Fruit fly (Drosophila melanogaster): ENCODE results near the gene TotC.

DNA sequence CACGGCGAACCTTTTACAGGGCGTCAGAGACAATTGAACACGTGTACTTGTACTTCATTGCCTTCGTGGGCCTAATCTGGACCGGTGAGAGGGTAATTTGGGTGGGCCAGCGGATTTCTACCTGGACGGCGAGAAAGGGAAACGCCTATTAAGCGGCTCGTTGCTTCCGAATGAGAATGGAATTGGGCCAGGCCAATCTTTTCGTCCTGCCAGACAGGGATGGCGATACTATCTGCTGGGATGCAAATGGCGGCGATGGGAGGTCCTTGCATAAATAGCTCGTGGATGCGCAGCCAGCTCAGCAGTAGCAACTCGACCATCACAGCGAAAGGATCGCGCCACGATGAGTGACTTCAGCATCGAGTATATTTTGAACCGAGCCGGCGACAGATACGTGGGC, 26.0 kb upstream of the TotC start, which contains the start of gene CG15696:
- no peak for TF ChIP-seq CG10348 (GFP tag; IDR thresholded peaks at IDR 0.05)
- no peak for TF ChIP-seq Snoo (tag; optimal IDR thresholded peaks at IDR 0.05)
- no peak for TF ChIP-seq Pif1A (GFP tag; optimal IDR thresholded peaks at IDR 0.05)
- TF ChIP-seq CG4496 (GFP tag; IDR thresholded peaks at IDR 0.05): no peak
- no peak for TF ChIP-seq D1 (tag; optimal IDR thresholded peaks at IDR 0.05)
- no peak for TF ChIP-seq CG14655 (GFP tag; optimal IDR thresholded peaks at IDR 0.05)
- TF ChIP-seq CG15710 (tag; optimal IDR thresholded peaks at IDR 0.05): no peak
- TF ChIP-seq EcR (GFP tag; optimal IDR thresholded peaks at IDR 0.05): no peak
- no peak for TF ChIP-seq CG17806 (tag; optimal IDR thresholded peaks at IDR 0.05)
- TF ChIP-seq CG8301 (tag; optimal IDR thresholded peaks at IDR 0.05): no peak
